Worm (Caenorhabditis elegans) whole organism, L3 larva: ENCODE measurements around the gene klp-18.

Experiments
- ama-1 ChIP-seq: fragments of 150-350 bp; optimal IDR thresholded peaks from 2 replicates; lab custom pipeline; 2018
- ceh-82 ChIP-seq: fragments of 150-350 bp; optimal IDR thresholded peaks from 2 replicates; lab custom pipeline; 2014; ENCODE audit warnings: missing biosample characterization, missing genetic modification characterization
- egl-27 ChIP-seq: sonication (generic microtip); optimal IDR thresholded peaks from 4 replicates; lab custom pipeline; 2017; ENCODE audit warnings: missing biosample characterization, missing genetic modification reagents, missing genetic modification characterization
- egl-5 ChIP-seq: fragments of 150-350 bp; optimal IDR thresholded peaks from 2 replicates; lab custom pipeline; 2017; ENCODE audit warnings: missing biosample characterization, missing genetic modification reagents, missing genetic modification characterization, inconsistent platforms
- fos-1 ChIP-seq: fragments of 150-350 bp; optimal IDR thresholded peaks from 2 replicates; lab custom pipeline; 2014; ENCODE audit warnings: missing biosample characterization, missing genetic modification characterization
- nfya-1 ChIP-seq: sonication (generic microtip); optimal IDR thresholded peaks from 2 replicates; lab custom pipeline; 2017; ENCODE audit warnings: missing genetic modification characterization, mild to moderate bottlenecking, missing compliant biosample characterization, antibody characterized with exemption, moderate library complexity; ENCODE audit not compliant: insufficient read depth
- nhr-12 ChIP-seq: fragments of 150-350 bp; optimal IDR thresholded peaks from 2 replicates; lab custom pipeline; 2014; ENCODE audit warnings: missing biosample characterization, missing genetic modification characterization
- nhr-25 ChIP-seq: sonication (generic microtip); optimal IDR thresholded peaks from 2 replicates; lab custom pipeline; 2017; ENCODE audit warnings: missing biosample characterization, missing genetic modification characterization
- nhr-43 ChIP-seq: sonication (generic microtip); optimal IDR thresholded peaks from 2 replicates; lab custom pipeline; 2016; ENCODE audit warnings: mild to moderate bottlenecking, missing genetic modification characterization, missing compliant biosample characterization; ENCODE audit not compliant: poor library complexity, severe bottlenecking
- pqm-1 ChIP-seq: fragments of 150-350 bp; optimal IDR thresholded peaks from 2 replicates; lab custom pipeline; 2017; ENCODE audit warnings: missing biosample characterization, missing genetic modification characterization, inconsistent platforms
- unc-62 ChIP-seq: fragments of 150-350 bp; sonication (generic microtip); optimal IDR thresholded peaks from 4 replicates; lab custom pipeline; 2014; ENCODE audit warnings: missing biosample characterization, missing genetic modification reagents, missing genetic modification characterization
- ztf-11 ChIP-seq: fragments of 150-350 bp; optimal IDR thresholded peaks from 2 replicates; lab custom pipeline; 2014; ENCODE audit warnings: missing biosample characterization, missing genetic modification characterization

ce11 chrIV:7081214-7081613, 41.2 kb downstream of the klp-18 start, which contains the start of gene Y43B11AR.1:
- no peak for TF ChIP-seq nhr-25 (tag; lab: Kevin White, UChicago)
- no peak for TF ChIP-seq egl-5 (tag; lab: Kevin White, UChicago)
- no peak for TF ChIP-seq nfya-1 (tag; lab: Kevin White, UChicago)
- no peak for TF ChIP-seq fos-1
- no peak for TF ChIP-seq ceh-82
- no peak for TF ChIP-seq ama-1 (lab: Kevin White, UChicago)
- TF ChIP-seq nhr-43 (tag; lab: Kevin White, UChicago): no peak
- TF ChIP-seq egl-27 (tag; lab: Kevin White, UChicago): no peak
- TF ChIP-seq nhr-12 (tag; lab: Kevin White, UChicago): no peak
- TF ChIP-seq ztf-11 (tag; lab: Kevin White, UChicago): no peak
- TF ChIP-seq pqm-1: no peak
- TF ChIP-seq unc-62 (GFP tag; lab: Kevin White, UChicago): no peak
